Worm (Caenorhabditis elegans): Measurements from ENCODE around the gene VZK822L.2.

DNA sequence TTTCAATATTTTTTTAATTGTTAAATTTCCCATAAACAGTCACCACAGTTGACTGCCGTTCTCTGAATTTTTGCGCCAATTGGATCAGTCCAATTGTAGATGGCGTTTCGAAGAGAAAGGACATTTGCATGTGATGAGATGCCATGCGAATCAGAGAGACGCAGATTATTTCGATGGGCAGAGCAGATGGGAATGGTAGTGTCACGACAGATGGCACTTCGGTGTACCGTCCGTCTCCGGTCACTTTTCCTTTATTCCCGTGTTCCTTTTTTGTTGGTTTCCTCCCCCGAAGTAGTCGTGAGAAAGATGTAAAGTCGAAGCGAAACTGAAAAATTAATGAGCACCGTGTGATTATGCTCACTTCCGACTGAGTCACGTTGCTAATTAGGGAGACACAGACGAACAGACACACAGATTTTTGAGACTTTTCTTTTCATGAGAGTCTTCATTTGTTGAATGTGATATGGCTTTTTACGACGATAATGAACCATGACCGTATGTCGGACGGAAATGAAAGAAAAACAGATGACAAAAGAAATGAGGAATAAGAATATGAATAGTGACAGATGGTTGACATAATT is 44.1 kb upstream of the VZK822L.2 start:
- TF ChIP-seq unc-39 (tag; optimal IDR thresholded peaks at IDR 0.05) (no peak), nhr-12 (tag; optimal IDR thresholded peaks at IDR 0.05) (no peak), nhr-77 (tag; optimal IDR thresholded peaks at IDR 0.05) (no peak), ceh-28 (tag; optimal IDR thresholded peaks at IDR 0.05) (no peak), R02D3.7 (tag; optimal IDR thresholded peaks at IDR 0.05) (no peak), elt-2 (tag; optimal IDR thresholded peaks at IDR 0.05) (no peak)
